Worm (Caenorhabditis elegans): ENCODE results near the gene F22F7.12.

The F22F7.12 gene

ce11 chrV:2153274-2153673 lies 9.0 kb upstream of the F22F7.12 start, which contains the start of gene srbc-23:
TSS of gene srbc-23 (plus strand) at chrV:2153574.
- TF ChIP-seq lsy-2 (tag; optimal IDR thresholded peaks at IDR 0.05) (no peak), fos-1 (tag; optimal IDR thresholded peaks at IDR 0.05) (no peak), lin-39 (tag; optimal IDR thresholded peaks at IDR 0.05) (no peak), ZK546.5 (tag; optimal IDR thresholded peaks at IDR 0.05) (no peak), Y55F3AM.14 (GFP tag; optimal IDR thresholded peaks at IDR 0.05) (no peak), nhr-237 (tag; optimal IDR thresholded peaks at IDR 0.05) (no peak), ztf-1 (GFP tag; conservative IDR thresholded peaks at IDR 0.05) (no peak), sma-9 (GFP tag; optimal IDR thresholded peaks at IDR 0.05) (no peak), sma-9 (tag; optimal IDR thresholded peaks at IDR 0.05) (no peak), gmeb-1 (tag; optimal IDR thresholded peaks at IDR 0.05) (no peak), nhr-10 (tag; optimal IDR thresholded peaks at IDR 0.05) (no peak), nhr-129 (tag; optimal IDR thresholded peaks at IDR 0.05) (no peak), nhr-6 (tag; optimal IDR thresholded peaks at IDR 0.05) (no peak), unc-39 (tag; optimal IDR thresholded peaks at IDR 0.05) (no peak), unc-55 (GFP tag; optimal IDR thresholded peaks at IDR 0.05) (no peak), dmd-4 (tag; optimal IDR thresholded peaks at IDR 0.05) (no peak), alr-1 (tag; optimal IDR thresholded peaks at IDR 0.05) (no peak), nhr-11 (tag; optimal IDR thresholded peaks at IDR 0.05) (no peak), blmp-1 (tag; optimal IDR thresholded peaks at IDR 0.05; ENCODE audit: insufficient read depth) (no peak)

ce11 chrV:2151458-2151857 lies 7.2 kb upstream of the F22F7.12 start, which contains the start of gene srbc-24:
TSS of gene srbc-24 (plus strand) at chrV:2151758.
- TF ChIP-seq aly-2 (tag; optimal IDR thresholded peaks at IDR 0.05) (no peak), nhr-23 (tag; optimal IDR thresholded peaks at IDR 0.05) (no peak), egl-27 (tag; optimal IDR thresholded peaks at IDR 0.05) (no peak), ztf-11 (tag; optimal IDR thresholded peaks at IDR 0.05) (no peak), ceh-82 (tag; optimal IDR thresholded peaks at IDR 0.05) (no peak), Y55F3AM.14 (GFP tag; optimal IDR thresholded peaks at IDR 0.05) (no peak), nhr-237 (tag; optimal IDR thresholded peaks at IDR 0.05) (no peak), mdl-1 (tag; optimal IDR thresholded peaks at IDR 0.05) (no peak), F13H6.1 (tag; optimal IDR thresholded peaks at IDR 0.05) (no peak), nhr-77 (tag; optimal IDR thresholded peaks at IDR 0.05) (no peak), sma-3 (GFP tag; optimal IDR thresholded peaks at IDR 0.05) (no peak)

DNA sequence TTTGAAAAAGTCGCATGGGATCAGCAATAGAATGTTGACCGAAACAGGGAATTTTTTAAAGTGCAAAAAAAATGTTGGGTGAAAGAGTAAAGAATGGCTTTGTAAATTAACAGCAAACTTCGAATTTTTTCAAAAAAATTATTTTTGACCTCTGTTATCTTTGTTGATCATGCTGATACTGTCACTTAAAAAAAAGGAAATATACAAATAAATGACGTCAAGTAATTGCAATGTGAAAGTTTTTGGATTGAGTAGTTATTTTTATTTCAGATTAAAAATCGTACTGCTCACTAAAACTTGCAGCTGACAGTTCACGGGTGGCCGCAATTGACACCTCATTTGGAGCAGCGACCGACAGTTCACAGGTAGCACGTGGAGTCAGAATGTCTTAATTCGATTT lies 6.6 kb upstream of the F22F7.12 start, which contains the start of gene C45H4.13:
C45H4.13 (minus strand) TSS at position 101 of the 400 bp plus-strand sequence.
- TF ChIP-seq mab-5 (tag; optimal IDR thresholded peaks at IDR 0.05) = no peak
- TF ChIP-seq ztf-1 (GFP tag; conservative IDR thresholded peaks at IDR 0.05) = no peak
- no peak for TF ChIP-seq lin-11 (tag; optimal IDR thresholded peaks at IDR 0.05)
- no peak for TF ChIP-seq peb-1 (tag; optimal IDR thresholded peaks at IDR 0.05)
- no peak for TF ChIP-seq elt-3 (tag; optimal IDR thresholded peaks at IDR 0.05)
- no peak for TF ChIP-seq sma-3 (GFP tag; optimal IDR thresholded peaks at IDR 0.05)
- TF ChIP-seq nhr-237 (tag; optimal IDR thresholded peaks at IDR 0.05) = no peak

ce11 chrV:2149432-2149831 lies 5.1 kb upstream of the F22F7.12 start, which contains the start of gene C45H4.21:
TSS of gene C45H4.21 (minus strand) at chrV:2149532.
- TF ChIP-seq nhr-21 (tag; optimal IDR thresholded peaks at IDR 0.05) (no peak), mdl-1 (tag; optimal IDR thresholded peaks at IDR 0.05) (no peak), zag-1 (tag; optimal IDR thresholded peaks at IDR 0.05) (no peak), sma-3 (GFP tag; optimal IDR thresholded peaks at IDR 0.05) (no peak), crh-2 (tag; optimal IDR thresholded peaks at IDR 0.05) (no peak), C34F6.9 (tag; optimal IDR thresholded peaks at IDR 0.05) (no peak), ceh-16 (tag; optimal IDR thresholded peaks at IDR 0.05) (no peak), aly-2 (tag; optimal IDR thresholded peaks at IDR 0.05) (no peak), Y55F3AM.14 (GFP tag; optimal IDR thresholded peaks at IDR 0.05) (no peak), nhr-25 (tag; optimal IDR thresholded peaks at IDR 0.05) (no peak), elt-3 (tag; optimal IDR thresholded peaks at IDR 0.05) (no peak), blmp-1 (tag; optimal IDR thresholded peaks at IDR 0.05; ENCODE audit: insufficient read depth) (no peak), unc-55 (GFP tag; optimal IDR thresholded peaks at IDR 0.05) (no peak), skn-1 (tag; optimal IDR thresholded peaks at IDR 0.05) (no peak)

All from whole organism, L2 larva.